Fruit fly (Drosophila melanogaster) whole organism, pupa: ENCODE data around the gene CG4854.

Experiments used
- CG10348 ChIP-seq: fragments of 200-800 bp; sonication (Bioruptor generic); IDR thresholded peaks from 2 replicates; pipeline ENCODE4 v1.3.6; 2022; ENCODE audit warnings: missing biosample characterization, missing genetic modification characterization
- CG12605 ChIP-seq: fragments of 200-800 bp; sonication (Bioruptor generic); IDR thresholded peaks from 2 replicates; pipeline ENCODE4 v1.3.6; 2022; ENCODE audit warnings: missing biosample characterization, missing genetic modification characterization
- CG13204 ChIP-seq: fragments of 200-800 bp; sonication (Bioruptor generic); optimal IDR thresholded peaks from 2 replicates; lab custom pipeline; 2018; ENCODE audit warnings: missing biosample characterization, mild to moderate bottlenecking, missing genetic modification characterization, moderate library complexity
- CG14655 ChIP-seq: fragments of 200-800 bp; sonication (Bioruptor generic); optimal IDR thresholded peaks from 3 replicates; lab custom pipeline; 2017; ENCODE audit warnings: mild to moderate bottlenecking, missing biosample characterization, missing genetic modification reagents, missing genetic modification characterization
- CG15710 ChIP-seq: fragments of 200-800 bp; sonication (Bioruptor generic); optimal IDR thresholded peaks from 2 replicates; lab custom pipeline; 2018; ENCODE audit warnings: missing biosample characterization, mild to moderate bottlenecking, missing genetic modification characterization, moderate library complexity
- CG17806 ChIP-seq: fragments of 200-800 bp; sonication (Bioruptor generic); optimal IDR thresholded peaks from 2 replicates; lab custom pipeline; 2018; ENCODE audit warnings: missing biosample characterization, mild to moderate bottlenecking, missing genetic modification characterization, moderate library complexity
- CG32121 ChIP-seq: fragments of 200-800 bp; sonication (Bioruptor generic); IDR thresholded peaks from 2 replicates; pipeline ENCODE4 v1.3.6; 2022; ENCODE audit warnings: missing biosample characterization, missing genetic modification characterization
- CG34367 ChIP-seq: fragments of 200-800 bp; sonication (Bioruptor generic); optimal IDR thresholded peaks from 2 replicates; lab custom pipeline; 2018; ENCODE audit warnings: missing biosample characterization, mild to moderate bottlenecking, missing genetic modification characterization
- CG4496 ChIP-seq: fragments of 200-800 bp; sonication (Bioruptor generic); IDR thresholded peaks from 3 replicates; pipeline ENCODE4 v1.3.6; 2022; ENCODE audit warnings: missing biosample characterization, missing genetic modification characterization
- CG8159 ChIP-seq: fragments of 200-800 bp; sonication (Bioruptor generic); optimal IDR thresholded peaks from 3 replicates; lab custom pipeline; 2018; ENCODE audit warnings: missing biosample characterization, mild to moderate bottlenecking, missing genetic modification characterization, moderate library complexity
- CG8301 ChIP-seq: fragments of 200-800 bp; sonication (Bioruptor generic); optimal IDR thresholded peaks from 2 replicates; lab custom pipeline; 2018; ENCODE audit warnings: missing biosample characterization, mild to moderate bottlenecking, missing genetic modification characterization
- CG9948 ChIP-seq: fragments of 200-800 bp; sonication (Bioruptor generic); optimal IDR thresholded peaks from 2 replicates; lab custom pipeline; 2018; ENCODE audit warnings: missing biosample characterization, mild to moderate bottlenecking, missing genetic modification characterization, moderate library complexity
- D1 ChIP-seq: fragments of 200-800 bp; sonication (Bioruptor generic); optimal IDR thresholded peaks from 2 replicates; lab custom pipeline; 2018; ENCODE audit warnings: missing biosample characterization, mild to moderate bottlenecking, missing genetic modification characterization, moderate library complexity
- EcR ChIP-seq: fragments of 200-800 bp; sonication (Bioruptor generic); optimal IDR thresholded peaks from 3 replicates; lab custom pipeline; 2019; ENCODE audit warnings: missing biosample characterization, missing genetic modification characterization, mild to moderate bottlenecking, moderate library complexity, missing genetic modification reagents
- Ets98B ChIP-seq: fragments of 200-800 bp; sonication (Bioruptor generic); IDR thresholded peaks from 2 replicates; pipeline ENCODE4 v1.3.6; 2022; ENCODE audit warnings: missing biosample characterization, missing genetic modification characterization
- Pif1A ChIP-seq: fragments of 200-800 bp; sonication (Bioruptor generic); optimal IDR thresholded peaks from 3 replicates; lab custom pipeline; 2016; ENCODE audit warnings: missing biosample characterization, missing genetic modification characterization
- Pif1B ChIP-seq: fragments of 200-800 bp; sonication (Bioruptor generic); optimal IDR thresholded peaks from 3 replicates; lab custom pipeline; 2016; ENCODE audit warnings: missing biosample characterization, missing genetic modification characterization
- Snoo ChIP-seq: fragments of 200-800 bp; sonication (Bioruptor generic); optimal IDR thresholded peaks from 3 replicates; lab custom pipeline; 2017; ENCODE audit warnings: missing biosample characterization, mild to moderate bottlenecking, missing genetic modification characterization, inconsistent platforms
- fd96Ca ChIP-seq: fragments of 200-800 bp; sonication (Bioruptor generic); IDR thresholded peaks from 3 replicates; pipeline ENCODE4 v1.3.6; 2022; ENCODE audit warnings: missing biosample characterization, missing genetic modification characterization
- gl ChIP-seq: fragments of 200-800 bp; sonication (Bioruptor generic); optimal IDR thresholded peaks from 2 replicates; lab custom pipeline; 2018; ENCODE audit warnings: missing biosample characterization, mild to moderate bottlenecking, missing genetic modification characterization
- rn ChIP-seq: fragments of 200-800 bp; sonication (Bioruptor generic); IDR thresholded peaks from 2 replicates; pipeline ENCODE4 v1.3.6; 2022; ENCODE audit warnings: missing biosample characterization, missing genetic modification characterization

CG4854 gene

dm6 chr3R:20042457-20042856 is 14.6 kb downstream of the CG4854 start, which contains the start of the genes CG33934 and Indy-2:
TSS of gene CG33934 (plus strand) at chr3R:20042757.
TSS of gene Indy-2 (plus strand) at chr3R:20042757.
- no peak for TF ChIP-seq Pif1B
- TF ChIP-seq CG15710 (tag; lab: Kevin White, UChicago) = no peak
- TF ChIP-seq Snoo = no peak
- TF ChIP-seq CG32121 (GFP tag; lab: Robert Waterston, UW) = no peak
- TF ChIP-seq EcR = no peak
- TF ChIP-seq CG8159 = no peak
- no peak for TF ChIP-seq Ets98B (GFP tag; lab: Robert Waterston, UW)
- TF ChIP-seq CG4496 (GFP tag; lab: Robert Waterston, UW) = no peak
- no peak for TF ChIP-seq CG17806
- no peak for TF ChIP-seq CG34367 (tag; lab: Kevin White, UChicago)
- no peak for TF ChIP-seq fd96Ca (GFP tag; lab: Robert Waterston, UW)
- TF ChIP-seq CG12605 (GFP tag; lab: Robert Waterston, UW) = no peak
- TF ChIP-seq rn (GFP tag; lab: Robert Waterston, UW) = no peak
- no peak for TF ChIP-seq gl (tag; lab: Kevin White, UChicago)
- TF ChIP-seq D1 (tag; lab: Kevin White, UChicago) = no peak
- no peak for TF ChIP-seq CG9948 (tag; lab: Kevin White, UChicago)
- no peak for TF ChIP-seq CG8301 (tag; lab: Kevin White, UChicago)
- no peak for TF ChIP-seq CG13204
- no peak for TF ChIP-seq CG14655

dm6 chr3R:20055809-20056208 is 28.0 kb downstream of the CG4854 start, which contains the start of gene CG17193:
TSS of gene CG17193 (minus strand) at chr3R:20056097.
- TF ChIP-seq Ets98B (GFP tag; lab: Robert Waterston, UW) (no peak), CG10348 (GFP tag; lab: Robert Waterston, UW) (no peak), EcR (no peak), gl (tag; lab: Kevin White, UChicago) (no peak), CG32121 (GFP tag; lab: Robert Waterston, UW) (no peak), Pif1A (GFP tag; lab: Kevin White, UChicago) (no peak), CG17806 (no peak), CG8301 (tag; lab: Kevin White, UChicago) (no peak), CG8159 (no peak), Pif1B (no peak), CG15710 (tag; lab: Kevin White, UChicago) (no peak), CG4496 (GFP tag; lab: Robert Waterston, UW) (no peak), fd96Ca (GFP tag; lab: Robert Waterston, UW) (no peak), D1 (tag; lab: Kevin White, UChicago) (no peak), CG14655 (no peak), Snoo (no peak), CG9948 (tag; lab: Kevin White, UChicago) (no peak)

dm6 chr3R:20057501-20057900 is 29.6 kb downstream of the CG4854 start, which contains the start of gene mdlc:
TSS of gene mdlc (plus strand) at chr3R:20057748.
- TF ChIP-seq CG15710 (tag; lab: Kevin White, UChicago) = no peak
- no peak for TF ChIP-seq CG14655
- no peak for TF ChIP-seq CG4496 (GFP tag; lab: Robert Waterston, UW)
- no peak for TF ChIP-seq CG34367 (tag; lab: Kevin White, UChicago)
- no peak for TF ChIP-seq Pif1A (GFP tag; lab: Kevin White, UChicago)
- no peak for TF ChIP-seq gl (tag; lab: Kevin White, UChicago)
- no peak for TF ChIP-seq CG8301 (tag; lab: Kevin White, UChicago)
- no peak for TF ChIP-seq CG9948 (tag; lab: Kevin White, UChicago)
- no peak for TF ChIP-seq Pif1B
- TF ChIP-seq D1 (tag; lab: Kevin White, UChicago) = no peak
- no peak for TF ChIP-seq CG12605 (GFP tag; lab: Robert Waterston, UW)
- TF ChIP-seq CG8159 = no peak
- TF ChIP-seq CG10348 (GFP tag; lab: Robert Waterston, UW) = no peak
- TF ChIP-seq, all 21 proteins: peak for 0

dm6 chr3R:20058960-20059359 is 31.1 kb downstream of the CG4854 start:
- TF ChIP-seq gl (tag; lab: Kevin White, UChicago) (no peak), Pif1B (no peak), CG17806 (no peak), CG15710 (tag; lab: Kevin White, UChicago) (no peak), CG4496 (GFP tag; lab: Robert Waterston, UW) (no peak), CG8159 (no peak), rn (GFP tag; lab: Robert Waterston, UW) (no peak), Snoo (no peak), CG12605 (GFP tag; lab: Robert Waterston, UW) (no peak), CG32121 (GFP tag; lab: Robert Waterston, UW) (no peak), CG9948 (tag; lab: Kevin White, UChicago) (no peak), D1 (tag; lab: Kevin White, UChicago) (no peak), CG34367 (tag; lab: Kevin White, UChicago) (no peak), CG10348 (GFP tag; lab: Robert Waterston, UW) (no peak), Ets98B (GFP tag; lab: Robert Waterston, UW) (no peak), CG13204 (no peak), CG14655 (no peak), Pif1A (GFP tag; lab: Kevin White, UChicago) (no peak), EcR (no peak)

dm6 chr3R:20059650-20060049 is 31.8 kb downstream of the CG4854 start, which contains the start of gene CG4390:
TSS of gene CG4390 (minus strand) at chr3R:20059750.
- TF ChIP-seq D1 (tag; lab: Kevin White, UChicago) (no peak), Snoo (no peak), CG8301 (tag; lab: Kevin White, UChicago) (no peak), CG12605 (GFP tag; lab: Robert Waterston, UW) (no peak)
- TF ChIP-seq, all 21 proteins: peak for 0

- TF ChIP-seq CG17806 (no peak), CG8301 (tag; lab: Kevin White, UChicago) (no peak), CG10348 (GFP tag; lab: Robert Waterston, UW) (no peak), CG15710 (tag; lab: Kevin White, UChicago) (no peak)
Observed at dm6 chr3R:20066435-20066834, 38.6 kb downstream of the CG4854 start.
